Worm (Caenorhabditis elegans) whole organism, L2 larva: Measurements from ENCODE around the gene tap-1.
A peak's percentile ranks its signal among the peaks of the same experiment; 100 is the strongest.

Source experiments
- C34F6.9 ChIP-seq: fragments of 150-350 bp; optimal IDR thresholded peaks from 2 replicates; lab custom pipeline; 2014; ENCODE audit warnings: missing biosample characterization, missing genetic modification characterization
- F13H6.1 ChIP-seq: sonication (generic microtip); optimal IDR thresholded peaks from 2 replicates; lab custom pipeline; 2016; ENCODE audit warnings: missing genetic modification characterization, missing compliant biosample characterization
- Y55F3AM.14 ChIP-seq: fragments of 200-800 bp; sonication (Bioruptor generic); optimal IDR thresholded peaks from 2 replicates; lab custom pipeline; 2018; ENCODE audit warnings: mild to moderate bottlenecking, missing genetic modification characterization, missing compliant biosample characterization
- alr-1 ChIP-seq: fragments of 150-350 bp; optimal IDR thresholded peaks from 2 replicates; lab custom pipeline; 2014; ENCODE audit warnings: missing biosample characterization, missing genetic modification characterization
- aly-2 ChIP-seq: fragments of 150-350 bp; optimal IDR thresholded peaks from 2 replicates; lab custom pipeline; 2014; ENCODE audit warnings: missing biosample characterization, missing genetic modification characterization
- ama-1 ChIP-seq: fragments of 150-350 bp; optimal IDR thresholded peaks from 2 replicates; lab custom pipeline; 2018; ENCODE audit warnings: inconsistent platforms
- blmp-1 ChIP-seq: sonication (generic microtip); optimal IDR thresholded peaks from 2 replicates; lab custom pipeline; 2017; ENCODE audit warnings: missing genetic modification characterization, mild to moderate bottlenecking, missing compliant biosample characterization, antibody characterized with exemption, moderate library complexity; ENCODE audit not compliant: insufficient read depth
- crh-2 ChIP-seq: sonication (generic microtip); optimal IDR thresholded peaks from 2 replicates; lab custom pipeline; 2017; ENCODE audit warnings: missing biosample characterization, missing genetic modification characterization
- egl-27 ChIP-seq: sonication (generic microtip); optimal IDR thresholded peaks from 3 replicates; lab custom pipeline; 2017; ENCODE audit warnings: missing biosample characterization, missing genetic modification reagents, missing genetic modification characterization
- fos-1 ChIP-seq: fragments of 150-350 bp; optimal IDR thresholded peaks from 2 replicates; lab custom pipeline; 2014; ENCODE audit warnings: missing biosample characterization, missing genetic modification characterization
- lin-11 ChIP-seq: fragments of 150-350 bp; sonication (generic microtip); optimal IDR thresholded peaks from 2 replicates; lab custom pipeline; 2014; ENCODE audit warnings: missing biosample characterization, missing genetic modification characterization, inconsistent platforms, mixed read lengths
- lin-39 ChIP-seq: fragments of 150-350 bp; optimal IDR thresholded peaks from 2 replicates; lab custom pipeline; 2014; ENCODE audit warnings: missing biosample characterization, missing genetic modification reagents, missing genetic modification characterization
- lsy-2 ChIP-seq, 2 experiments: fragments of 150-350 bp in 1 of 2; sonication (generic microtip) in 1 of 2; optimal IDR thresholded peaks; 2 replicates each; lab custom pipeline; 2014 to 2017; ENCODE audit warnings: missing biosample characterization in 2 of 2, missing genetic modification characterization in 2 of 2
- mbf-1 ChIP-seq: sonication (generic microtip); optimal IDR thresholded peaks from 2 replicates; lab custom pipeline; 2017; ENCODE audit warnings: missing biosample characterization, missing genetic modification characterization
- mdl-1 ChIP-seq, 2 experiments: fragments of 150-350 bp in 1 of 2; sonication (generic microtip) in 1 of 2; optimal IDR thresholded peaks; 2 replicates each; lab custom pipeline; 2017; ENCODE audit warnings: missing biosample characterization in 2 of 2, missing genetic modification characterization in 2 of 2
- nhr-10 ChIP-seq: sonication (generic microtip); optimal IDR thresholded peaks from 2 replicates; lab custom pipeline; 2017; ENCODE audit warnings: missing biosample characterization, missing genetic modification characterization
- nhr-11 ChIP-seq: fragments of 150-350 bp; optimal IDR thresholded peaks from 2 replicates; lab custom pipeline; 2014; ENCODE audit warnings: missing biosample characterization, missing genetic modification characterization
- nhr-129 ChIP-seq: fragments of 150-350 bp; optimal IDR thresholded peaks from 2 replicates; lab custom pipeline; 2014; ENCODE audit warnings: missing biosample characterization, missing genetic modification characterization
- nhr-237 ChIP-seq: fragments of 150-350 bp; optimal IDR thresholded peaks from 2 replicates; lab custom pipeline; 2014; ENCODE audit warnings: missing biosample characterization, missing genetic modification characterization
- nhr-6 ChIP-seq: fragments of 150-350 bp; optimal IDR thresholded peaks from 2 replicates; lab custom pipeline; 2014; ENCODE audit warnings: missing biosample characterization, missing genetic modification characterization
- nhr-77 ChIP-seq: fragments of 150-350 bp; optimal IDR thresholded peaks from 2 replicates; lab custom pipeline; 2014; ENCODE audit warnings: missing biosample characterization, missing genetic modification characterization
- sem-4 ChIP-seq: fragments of 150-350 bp; optimal IDR thresholded peaks from 2 replicates; lab custom pipeline; 2014; ENCODE audit warnings: missing biosample characterization, missing genetic modification reagents, missing genetic modification characterization
- skn-1 ChIP-seq: sonication (generic microtip); optimal IDR thresholded peaks from 2 replicates; lab custom pipeline; 2017; ENCODE audit warnings: missing biosample characterization, missing genetic modification characterization
- sma-3 ChIP-seq: sonication (generic microtip); optimal IDR thresholded peaks from 2 replicates; lab custom pipeline; 2016; ENCODE audit warnings: missing genetic modification reagents, missing genetic modification characterization, missing compliant biosample characterization
- sma-9 ChIP-seq, 2 experiments: fragments of 150-350 bp in 1 of 2; sonication (generic microtip) in 1 of 2; optimal IDR thresholded peaks; 2 replicates each; lab custom pipeline; 2014 to 2016; ENCODE audit warnings: missing genetic modification characterization in 2 of 2, mild to moderate bottlenecking in 1 of 2, missing biosample characterization in 1 of 2, missing compliant biosample characterization in 1 of 2, missing genetic modification reagents in 1 of 2, moderate library complexity in 1 of 2
- snpc-4 ChIP-seq: fragments of 150-350 bp; optimal IDR thresholded peaks from 2 replicates; lab custom pipeline; 2014; ENCODE audit warnings: missing biosample characterization, missing genetic modification characterization
- unc-39 ChIP-seq: fragments of 150-350 bp; optimal IDR thresholded peaks from 2 replicates; lab custom pipeline; 2014; ENCODE audit warnings: missing biosample characterization, missing genetic modification characterization
- unc-55 ChIP-seq: fragments of 150-350 bp; sonication (generic microtip); optimal IDR thresholded peaks from 3 replicates; lab custom pipeline; 2014; ENCODE audit warnings: missing biosample characterization, missing genetic modification reagents, missing genetic modification characterization
- unc-62 ChIP-seq: fragments of 150-350 bp; optimal IDR thresholded peaks from 2 replicates; lab custom pipeline; 2014; ENCODE audit warnings: missing biosample characterization, missing genetic modification reagents, missing genetic modification characterization
- zag-1 ChIP-seq: fragments of 150-350 bp; optimal IDR thresholded peaks from 2 replicates; lab custom pipeline; 2014; ENCODE audit warnings: missing biosample characterization, missing genetic modification characterization
- ztf-11 ChIP-seq: sonication (generic microtip); optimal IDR thresholded peaks from 2 replicates; lab custom pipeline; 2017; ENCODE audit warnings: missing biosample characterization, missing genetic modification characterization
- ztf-4 ChIP-seq: fragments of 150-350 bp; optimal IDR thresholded peaks from 2 replicates; lab custom pipeline; 2014; ENCODE audit warnings: missing biosample characterization, missing genetic modification characterization

tap-1 gene

ce11 chrX:14589051-14589736 is at the start of gene tap-1, which contains the start of gene C44H4.4:
tap-1 (plus strand) TSS chrX:14589624.
C44H4.4 (minus strand) TSS chrX:14589101.
- peak; percentile 44 for TF ChIP-seq fos-1 (tag; lab: Kevin White, UChicago)
- peak; percentile 2 for TF ChIP-seq crh-2 (tag; lab: Kevin White, UChicago)
- peak; percentile 43 for TF ChIP-seq C34F6.9
- peak in 1 of 2 experiments; percentile 9 for TF ChIP-seq lsy-2 (tag; optimal IDR thresholded peaks at IDR 0.05; lab: Kevin White, UChicago)
- no peak for TF ChIP-seq nhr-237 (tag; lab: Kevin White, UChicago)
- TF ChIP-seq F13H6.1 (tag; lab: Kevin White, UChicago): peak; percentile 19
- peak; percentile 78 for TF ChIP-seq unc-55 (GFP tag; lab: Kevin White, UChicago)
- no peak for TF ChIP-seq sma-9 (GFP tag; optimal IDR thresholded peaks at IDR 0.05; lab: Kevin White, UChicago)
- no peak for TF ChIP-seq sma-9 (tag; optimal IDR thresholded peaks at IDR 0.05; lab: Kevin White, UChicago)
- TF ChIP-seq lin-11 (tag; lab: Kevin White, UChicago): peak; percentile 37
- TF ChIP-seq, all 48 proteins: peak for 7

- TF ChIP-seq sem-4 (tag; lab: Kevin White, UChicago) (no peak), lsy-2 (tag; optimal IDR thresholded peaks at IDR 0.05; lab: Kevin White, UChicago) (no peak), lin-39 (tag; lab: Kevin White, UChicago) (no peak), ztf-11 (tag; lab: Kevin White, UChicago) (no peak), unc-39 (tag; lab: Kevin White, UChicago) (no peak), crh-2 (tag; lab: Kevin White, UChicago) (no peak), nhr-129 (tag; lab: Kevin White, UChicago) (no peak)
Measured at ce11 chrX:14541992-14542391, 47.4 kb upstream of the tap-1 start, which contains the start of gene fbxa-81. fbxa-81 (minus strand) TSS chrX:14542092.

DNA sequence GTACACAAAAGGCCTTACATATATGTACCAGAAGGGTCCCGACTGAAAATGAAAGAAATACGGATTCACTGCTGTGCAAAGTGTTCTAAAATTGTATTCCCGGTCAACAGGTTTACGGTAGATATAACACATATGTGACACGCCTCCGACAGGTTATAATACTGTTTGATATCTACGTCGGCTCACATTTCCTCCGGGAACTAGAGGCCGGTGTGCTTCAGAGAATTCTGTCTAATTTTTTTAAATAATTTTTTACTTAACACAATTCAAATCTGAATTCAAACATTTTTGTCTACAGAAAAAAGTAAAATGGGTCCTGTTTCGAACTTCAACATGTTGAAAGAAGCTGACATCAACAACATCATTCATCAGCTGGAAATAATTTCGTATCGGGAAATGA is 46.2 kb upstream of the tap-1 start, which contains the start of gene T24C2.3:
T24C2.3 (plus strand) TSS at position 301 of the 400 bp plus-strand sequence.
- TF ChIP-seq zag-1 (tag; lab: Kevin White, UChicago): no peak

DNA sequence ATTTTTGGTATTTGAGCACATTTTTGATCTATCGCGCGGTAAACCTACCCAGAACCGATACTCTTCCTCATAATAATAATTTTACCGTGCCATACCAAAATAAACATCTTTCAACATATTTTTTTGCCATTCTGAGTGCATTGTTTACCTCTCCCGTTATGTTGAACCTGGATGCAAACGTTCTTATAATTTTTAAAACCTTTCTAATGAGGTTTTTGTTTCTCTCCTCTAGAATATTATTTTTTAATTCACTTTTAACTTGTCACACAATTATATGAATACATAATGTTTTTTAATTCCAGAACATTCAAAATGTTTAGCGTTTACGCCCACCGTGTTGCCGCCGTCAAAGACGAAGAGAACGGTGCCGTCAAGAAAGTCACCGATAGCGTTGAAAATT is 43.9 kb upstream of the tap-1 start, which contains the start of gene enri-2:
enri-2 (plus strand) TSS at position 301 of the 400 bp plus-strand sequence.
- TF ChIP-seq egl-27 (tag; lab: Kevin White, UChicago) (no peak), mbf-1 (no peak), lsy-2 (tag; optimal IDR thresholded peaks at IDR 0.05; lab: Kevin White, UChicago) (no peak), lin-39 (tag; lab: Kevin White, UChicago) (no peak), nhr-77 (tag; lab: Kevin White, UChicago) (no peak), unc-62 (no peak), crh-2 (tag; lab: Kevin White, UChicago) (no peak), nhr-237 (tag; lab: Kevin White, UChicago) (no peak), lin-11 (tag; lab: Kevin White, UChicago) (no peak), nhr-10 (tag; lab: Kevin White, UChicago) (no peak), nhr-11 (tag; lab: Kevin White, UChicago) (no peak), aly-2 (tag; lab: Kevin White, UChicago) (no peak), sma-3 (GFP tag; lab: Kevin White, UChicago) (no peak), skn-1 (no peak), ztf-4 (tag; lab: Kevin White, UChicago) (no peak), alr-1 (tag; lab: Kevin White, UChicago) (no peak)

DNA sequence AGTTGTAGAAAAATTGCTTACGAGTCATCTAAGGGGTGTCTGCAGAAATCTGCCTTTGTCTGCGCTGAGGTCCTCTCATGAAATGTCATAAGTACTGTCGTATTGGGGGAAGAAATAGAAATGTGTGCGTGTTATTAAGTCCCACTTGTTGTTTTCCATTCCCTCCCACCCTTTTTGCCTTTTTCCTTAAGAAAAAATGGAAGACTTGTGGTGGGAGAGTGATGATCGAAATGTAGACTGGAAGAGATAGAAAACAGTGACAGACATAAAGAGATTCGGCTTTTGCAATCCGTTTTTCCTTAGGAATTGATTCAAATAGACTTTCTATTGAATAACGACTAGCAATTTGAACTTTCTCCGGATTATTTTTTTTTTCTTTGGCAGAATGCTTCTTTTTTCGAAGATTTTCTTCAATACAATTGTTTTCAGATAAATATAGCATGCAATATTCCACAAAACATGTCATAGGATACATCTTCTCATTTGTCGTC is 39.7 kb upstream of the tap-1 start, which contains the start of gene ram-5:
ram-5 (plus strand) TSS at position 441 of the 491 bp plus-strand sequence.
- TF ChIP-seq zag-1 (tag; lab: Kevin White, UChicago): no peak
- TF ChIP-seq blmp-1 (tag; lab: Kevin White, UChicago): no peak
- no peak for TF ChIP-seq mdl-1 (tag; optimal IDR thresholded peaks at IDR 0.05; lab: Kevin White, UChicago)
- TF ChIP-seq Y55F3AM.14 (GFP tag; lab: Kevin White, UChicago): no peak
- TF ChIP-seq C34F6.9: no peak
- TF ChIP-seq nhr-6 (tag; lab: Kevin White, UChicago): no peak
- TF ChIP-seq ama-1: no peak
- TF ChIP-seq lin-39 (tag; lab: Kevin White, UChicago): no peak
- no peak for TF ChIP-seq F13H6.1 (tag; lab: Kevin White, UChicago)
- no peak for TF ChIP-seq snpc-4 (tag; lab: Kevin White, UChicago)
